Worm (Caenorhabditis elegans) whole organism, mixed stage, embryonic: ENCODE measurements around the gene K08D8.5.

Experiments used
- blmp-1 ChIP-seq: fragments of 150-350 bp; optimal IDR thresholded peaks from 2 replicates; lab custom pipeline; 2014; ENCODE audit warnings: missing biosample characterization, missing genetic modification characterization
- ces-1 ChIP-seq: fragments of 150-350 bp; optimal IDR thresholded peaks from 2 replicates; lab custom pipeline; 2014; ENCODE audit warnings: missing biosample characterization, missing genetic modification reagents, missing genetic modification characterization
- flh-1 ChIP-seq: fragments of 200-800 bp; sonication (Bioruptor generic); optimal IDR thresholded peaks from 2 replicates; lab custom pipeline; 2018; ENCODE audit warnings: mild to moderate bottlenecking, missing genetic modification characterization, moderate library complexity, missing compliant biosample characterization
- hlh-1 ChIP-seq: fragments of 150-350 bp; optimal IDR thresholded peaks from 2 replicates; lab custom pipeline; 2014; ENCODE audit warnings: missing biosample characterization, missing genetic modification reagents, missing genetic modification characterization
- mab-5 ChIP-seq: fragments of 150-350 bp; optimal IDR thresholded peaks from 2 replicates; lab custom pipeline; 2014; ENCODE audit warnings: missing biosample characterization, missing genetic modification characterization
- mep-1 ChIP-seq: fragments of 150-350 bp; optimal IDR thresholded peaks from 2 replicates; lab custom pipeline; 2017; ENCODE audit warnings: missing biosample characterization, missing genetic modification reagents, missing genetic modification characterization, inconsistent platforms
- nhr-12 ChIP-seq: fragments of 150-350 bp; optimal IDR thresholded peaks from 2 replicates; lab custom pipeline; 2014; ENCODE audit warnings: missing biosample characterization, missing genetic modification characterization
- nhr-28 ChIP-seq: fragments of 150-350 bp; optimal IDR thresholded peaks from 2 replicates; lab custom pipeline; 2014; ENCODE audit warnings: missing biosample characterization, missing genetic modification characterization
- nhr-76 ChIP-seq: sonication (generic microtip); optimal IDR thresholded peaks from 2 replicates; lab custom pipeline; 2017; ENCODE audit warnings: missing biosample characterization, missing genetic modification characterization
- pha-4 ChIP-seq: fragments of 150-350 bp; optimal IDR thresholded peaks from 2 replicates; lab custom pipeline; 2018; ENCODE audit warnings: missing biosample characterization, missing genetic modification reagents, missing genetic modification characterization
- sem-2 ChIP-seq: fragments of 200-800 bp; sonication (Bioruptor generic); optimal IDR thresholded peaks from 2 replicates; lab custom pipeline; 2018; ENCODE audit warnings: mild to moderate bottlenecking, missing genetic modification characterization, missing compliant biosample characterization
- tbx-8 ChIP-seq: fragments of 200-800 bp; sonication (Bioruptor generic); optimal IDR thresholded peaks from 2 replicates; lab custom pipeline; 2018; ENCODE audit warnings: mild to moderate bottlenecking, missing genetic modification characterization, moderate library complexity, missing compliant biosample characterization
- unc-120 ChIP-seq: sonication (generic microtip); optimal IDR thresholded peaks from 2 replicates; lab custom pipeline; 2017; ENCODE audit warnings: missing genetic modification characterization, missing compliant biosample characterization; ENCODE audit not compliant: poor library complexity, severe bottlenecking
- unc-39 ChIP-seq: fragments of 150-350 bp; optimal IDR thresholded peaks from 2 replicates; lab custom pipeline; 2014; ENCODE audit warnings: missing biosample characterization, missing genetic modification characterization

ce11 chrIV:12946488-12946887, 34.6 kb upstream of the K08D8.5 start, which contains the start of gene F55G11.1:
- TF ChIP-seq nhr-76 (tag; lab: Kevin White, UChicago) (no peak), tbx-8 (GFP tag; lab: Kevin White, UChicago) (no peak), nhr-12 (tag; lab: Kevin White, UChicago) (no peak), unc-39 (tag; lab: Kevin White, UChicago) (no peak), pha-4 (tag; lab: Kevin White, UChicago) (no peak), sem-2 (no peak), hlh-1 (tag; lab: Kevin White, UChicago) (no peak), mab-5 (tag; lab: Kevin White, UChicago) (no peak), flh-1 (no peak), nhr-28 (tag; lab: Kevin White, UChicago) (no peak), unc-120 (no peak), ces-1 (GFP tag; lab: Kevin White, UChicago) (no peak), mep-1 (tag; lab: Kevin White, UChicago) (no peak), blmp-1 (no peak)
